Fruit fly (Drosophila melanogaster): Measurements from ENCODE around the gene CG7194.

The CG7194 gene

dm6 chr3L:8312290-8312689 lies 8.4 kb upstream of the CG7194 start (continued):
- no peak for TF ChIP-seq CG18599 (GFP tag; optimal IDR thresholded peaks at IDR 0.05)
- TF ChIP-seq Hand (GFP tag; optimal IDR thresholded peaks at IDR 0.05): no peak
- TF ChIP-seq crc (GFP tag; optimal IDR thresholded peaks at IDR 0.05): no peak
- no peak for TF ChIP-seq Nf-YA (GFP tag; IDR thresholded peaks at IDR 0.05)
- TF ChIP-seq unpg (GFP tag; optimal IDR thresholded peaks at IDR 0.05): no peak
- no peak for TF ChIP-seq H15 (GFP tag; IDR thresholded peaks at IDR 0.05)
- TF ChIP-seq CG1832 (GFP tag; optimal IDR thresholded peaks at IDR 0.05): no peak
- no peak for TF ChIP-seq CG17385 (GFP tag; optimal IDR thresholded peaks at IDR 0.05)
- TF ChIP-seq nmo (GFP tag; optimal IDR thresholded peaks at IDR 0.05): no peak

dm6 chr3L:8308891-8309352 lies 5.1 kb upstream of the CG7194 start, which contains the start of gene BI-1:
TSS of gene BI-1 (minus strand) at chr3L:8308941.
- TF ChIP-seq odd (GFP tag; optimal IDR thresholded peaks at IDR 0.05) (no peak), stwl (tag; optimal IDR thresholded peaks at IDR 0.05) (peak; percentile 76), jigr1 (GFP tag; IDR thresholded peaks at IDR 0.05) (no peak), ftz-f1 (GFP tag; optimal IDR thresholded peaks at IDR 0.05) (peak; percentile 18), Bgb (GFP tag; IDR thresholded peaks at IDR 0.05; ENCODE audit: partially characterized antibody) (no peak), Fer2 (tag; optimal IDR thresholded peaks at IDR 0.05) (peak; percentile 60), bowl (GFP tag; IDR thresholded peaks at IDR 0.05) (no peak), corto (GFP tag; optimal IDR thresholded peaks at IDR 0.05) (peak; percentile 17), CG8388 (GFP tag; optimal IDR thresholded peaks at IDR 0.05) (no peak), MBD-R2 (GFP tag; IDR thresholded peaks at IDR 0.05) (peak; percentile 50), Rfx (GFP tag; IDR thresholded peaks at IDR 0.05) (peak; percentile 69; the same call in 1 of the 2 replicates), H15 (GFP tag; IDR thresholded peaks at IDR 0.05) (no peak), zfh1 (GFP tag; IDR thresholded peaks at IDR 0.05) (no peak), seq (GFP tag; IDR thresholded peaks at IDR 0.05) (no peak), Drgx (GFP tag; IDR thresholded peaks at IDR 0.05) (no peak), sd (tag; optimal IDR thresholded peaks at IDR 0.05) (no peak), Hand (GFP tag; optimal IDR thresholded peaks at IDR 0.05) (no peak), CG18764 (GFP tag; optimal IDR thresholded peaks at IDR 0.05) (peak; percentile 58), CG34422 (GFP tag; IDR thresholded peaks at IDR 0.05) (no peak), Poxn (GFP tag; IDR thresholded peaks at IDR 0.05) (no peak), CG9876 (GFP tag; optimal IDR thresholded peaks at IDR 0.05) (no peak), Mes4 (GFP tag; optimal IDR thresholded peaks at IDR 0.05) (no peak), da (GFP tag; optimal IDR thresholded peaks at IDR 0.05) (no peak), Camta (GFP tag; optimal IDR thresholded peaks at IDR 0.05) (peak; percentile 34), CG4360 (GFP tag; IDR thresholded peaks at IDR 0.05) (no peak), Six4 (GFP tag; optimal IDR thresholded peaks at IDR 0.05) (no peak), Jarid2 (GFP tag; optimal IDR thresholded peaks at IDR 0.05) (no peak), Hey (tag; optimal IDR thresholded peaks at IDR 0.05) (no peak), kah (GFP tag; optimal IDR thresholded peaks at IDR 0.05) (peak; percentile 70), CkIIα-i1 (GFP tag; IDR thresholded peaks at IDR 0.05) (no peak), MESR4 (GFP tag; optimal IDR thresholded peaks at IDR 0.05) (no peak), CG3281 (GFP tag; optimal IDR thresholded peaks at IDR 0.05) (peak; percentile 82), BEAF-32 (GFP tag; optimal IDR thresholded peaks at IDR 0.05) (peak; percentile 45), Myb (GFP tag; optimal IDR thresholded peaks at IDR 0.05) (peak; percentile 31), nerfin-1 (tag; optimal IDR thresholded peaks at IDR 0.05) (peak; percentile 70), CG11085 (GFP tag; IDR thresholded peaks at IDR 0.05) (no peak), CG11695 (GFP tag; IDR thresholded peaks at IDR 0.05) (no peak), grn (GFP tag; optimal IDR thresholded peaks at IDR 0.05) (no peak), slbo (GFP tag; IDR thresholded peaks at IDR 0.05) (peak; percentile 54), gcm2 (GFP tag; optimal IDR thresholded peaks at IDR 0.05) (no peak), Hmx (GFP tag; optimal IDR thresholded peaks at IDR 0.05) (peak; percentile 30), CG12236 (GFP tag; optimal IDR thresholded peaks at IDR 0.05) (no peak), Chrac-16 (GFP tag; optimal IDR thresholded peaks at IDR 0.05) (peak; percentile 35), D19A (tag; optimal IDR thresholded peaks at IDR 0.05) (no peak)

Measured in whole organism, embryonic.